Fruit fly (Drosophila melanogaster) whole organism, pupa: ENCODE results near the gene Rab26.

Experiments
- CG10348 ChIP-seq: fragments of 200-800 bp; sonication (Bioruptor generic); IDR thresholded peaks from 2 replicates; pipeline ENCODE4 v1.3.6; 2022; ENCODE audit warnings: missing biosample characterization, missing genetic modification characterization
- CG12605 ChIP-seq: fragments of 200-800 bp; sonication (Bioruptor generic); IDR thresholded peaks from 2 replicates; pipeline ENCODE4 v1.3.6; 2022; ENCODE audit warnings: missing biosample characterization, missing genetic modification characterization
- CG13204 ChIP-seq: fragments of 200-800 bp; sonication (Bioruptor generic); optimal IDR thresholded peaks from 2 replicates; lab custom pipeline; 2018; ENCODE audit warnings: missing biosample characterization, mild to moderate bottlenecking, missing genetic modification characterization, moderate library complexity
- CG14655 ChIP-seq: fragments of 200-800 bp; sonication (Bioruptor generic); optimal IDR thresholded peaks from 3 replicates; lab custom pipeline; 2017; ENCODE audit warnings: mild to moderate bottlenecking, missing biosample characterization, missing genetic modification reagents, missing genetic modification characterization
- CG15710 ChIP-seq: fragments of 200-800 bp; sonication (Bioruptor generic); optimal IDR thresholded peaks from 2 replicates; lab custom pipeline; 2018; ENCODE audit warnings: missing biosample characterization, mild to moderate bottlenecking, missing genetic modification characterization, moderate library complexity
- CG17806 ChIP-seq: fragments of 200-800 bp; sonication (Bioruptor generic); optimal IDR thresholded peaks from 2 replicates; lab custom pipeline; 2018; ENCODE audit warnings: missing biosample characterization, mild to moderate bottlenecking, missing genetic modification characterization, moderate library complexity
- CG32121 ChIP-seq: fragments of 200-800 bp; sonication (Bioruptor generic); IDR thresholded peaks from 2 replicates; pipeline ENCODE4 v1.3.6; 2022; ENCODE audit warnings: missing biosample characterization, missing genetic modification characterization
- CG34367 ChIP-seq: fragments of 200-800 bp; sonication (Bioruptor generic); optimal IDR thresholded peaks from 2 replicates; lab custom pipeline; 2018; ENCODE audit warnings: missing biosample characterization, mild to moderate bottlenecking, missing genetic modification characterization
- CG4496 ChIP-seq: fragments of 200-800 bp; sonication (Bioruptor generic); IDR thresholded peaks from 3 replicates; pipeline ENCODE4 v1.3.6; 2022; ENCODE audit warnings: missing biosample characterization, missing genetic modification characterization
- CG8159 ChIP-seq: fragments of 200-800 bp; sonication (Bioruptor generic); optimal IDR thresholded peaks from 3 replicates; lab custom pipeline; 2018; ENCODE audit warnings: missing biosample characterization, mild to moderate bottlenecking, missing genetic modification characterization, moderate library complexity
- CG8301 ChIP-seq: fragments of 200-800 bp; sonication (Bioruptor generic); optimal IDR thresholded peaks from 2 replicates; lab custom pipeline; 2018; ENCODE audit warnings: missing biosample characterization, mild to moderate bottlenecking, missing genetic modification characterization
- CG9948 ChIP-seq: fragments of 200-800 bp; sonication (Bioruptor generic); optimal IDR thresholded peaks from 2 replicates; lab custom pipeline; 2018; ENCODE audit warnings: missing biosample characterization, mild to moderate bottlenecking, missing genetic modification characterization, moderate library complexity
- D1 ChIP-seq: fragments of 200-800 bp; sonication (Bioruptor generic); optimal IDR thresholded peaks from 2 replicates; lab custom pipeline; 2018; ENCODE audit warnings: missing biosample characterization, mild to moderate bottlenecking, missing genetic modification characterization, moderate library complexity
- EcR ChIP-seq: fragments of 200-800 bp; sonication (Bioruptor generic); optimal IDR thresholded peaks from 3 replicates; lab custom pipeline; 2019; ENCODE audit warnings: missing biosample characterization, missing genetic modification characterization, mild to moderate bottlenecking, moderate library complexity, missing genetic modification reagents
- Ets98B ChIP-seq: fragments of 200-800 bp; sonication (Bioruptor generic); IDR thresholded peaks from 2 replicates; pipeline ENCODE4 v1.3.6; 2022; ENCODE audit warnings: missing biosample characterization, missing genetic modification characterization
- Pif1A ChIP-seq: fragments of 200-800 bp; sonication (Bioruptor generic); optimal IDR thresholded peaks from 3 replicates; lab custom pipeline; 2016; ENCODE audit warnings: missing biosample characterization, missing genetic modification characterization
- Pif1B ChIP-seq: fragments of 200-800 bp; sonication (Bioruptor generic); optimal IDR thresholded peaks from 3 replicates; lab custom pipeline; 2016; ENCODE audit warnings: missing biosample characterization, missing genetic modification characterization
- Snoo ChIP-seq: fragments of 200-800 bp; sonication (Bioruptor generic); optimal IDR thresholded peaks from 3 replicates; lab custom pipeline; 2017; ENCODE audit warnings: missing biosample characterization, mild to moderate bottlenecking, missing genetic modification characterization, inconsistent platforms
- fd96Ca ChIP-seq: fragments of 200-800 bp; sonication (Bioruptor generic); IDR thresholded peaks from 3 replicates; pipeline ENCODE4 v1.3.6; 2022; ENCODE audit warnings: missing biosample characterization, missing genetic modification characterization
- gl ChIP-seq: fragments of 200-800 bp; sonication (Bioruptor generic); optimal IDR thresholded peaks from 2 replicates; lab custom pipeline; 2018; ENCODE audit warnings: missing biosample characterization, mild to moderate bottlenecking, missing genetic modification characterization
- rn ChIP-seq: fragments of 200-800 bp; sonication (Bioruptor generic); IDR thresholded peaks from 2 replicates; pipeline ENCODE4 v1.3.6; 2022; ENCODE audit warnings: missing biosample characterization, missing genetic modification characterization

The Rab26 gene

DNA sequence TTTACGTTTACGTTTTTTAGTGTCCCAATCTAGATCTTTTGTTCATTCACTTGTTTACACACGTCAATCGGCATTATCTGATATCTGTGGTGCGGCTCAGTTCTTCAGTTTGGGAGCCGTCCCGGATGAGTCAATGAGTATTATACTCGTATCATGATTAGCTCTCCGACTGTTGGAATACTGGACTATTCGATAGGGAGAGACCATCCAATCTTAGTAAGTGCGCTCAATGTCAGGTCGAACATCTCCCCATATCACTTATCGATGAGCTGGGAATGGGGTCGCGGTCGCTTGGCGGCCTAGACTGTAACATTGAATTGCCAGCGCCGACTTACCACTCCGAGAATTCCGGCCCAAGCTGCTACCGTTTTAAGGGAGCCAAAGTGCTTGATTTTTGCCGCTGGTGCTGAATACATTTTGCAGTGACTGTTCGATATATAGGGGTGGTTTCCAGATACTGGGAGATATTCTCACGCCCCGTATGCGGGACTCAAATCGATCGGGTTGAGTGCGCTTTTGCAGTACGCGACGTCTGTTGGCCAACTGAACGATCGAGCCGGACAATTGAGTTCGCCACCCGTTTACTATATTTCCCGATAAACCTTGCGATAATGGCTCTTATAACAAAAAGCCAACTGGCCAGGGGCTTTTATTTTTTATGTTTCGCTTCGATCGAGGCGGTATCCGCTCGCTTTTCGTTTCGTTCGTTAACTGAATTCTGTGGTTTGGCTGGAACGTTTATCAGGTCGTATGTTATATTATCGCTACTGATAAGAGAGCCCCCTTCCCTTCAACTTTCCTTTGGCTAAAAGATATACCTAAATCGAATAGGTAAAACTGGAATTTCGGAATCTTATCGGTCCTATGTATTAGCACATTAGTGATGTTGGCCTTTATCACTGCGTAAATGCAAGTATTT lies 33.6 kb upstream of the Rab26 start:
- TF ChIP-seq CG4496 (GFP tag; lab: Robert Waterston, UW) = no peak
- no peak for TF ChIP-seq CG32121 (GFP tag; lab: Robert Waterston, UW)
- TF ChIP-seq CG34367 (tag; lab: Kevin White, UChicago) = no peak
- no peak for TF ChIP-seq CG9948 (tag; lab: Kevin White, UChicago)
- no peak for TF ChIP-seq CG17806 (tag; lab: Kevin White, UChicago)
- TF ChIP-seq rn = no peak
- TF ChIP-seq CG10348 (GFP tag; lab: Robert Waterston, UW) = no peak; the same call in 1 of the 2 replicates
- TF ChIP-seq CG15710 (tag; lab: Kevin White, UChicago) = no peak
- TF ChIP-seq Ets98B (GFP tag; lab: Robert Waterston, UW) = no peak
- no peak for TF ChIP-seq CG13204 (GFP tag; lab: Kevin White, UChicago)

DNA sequence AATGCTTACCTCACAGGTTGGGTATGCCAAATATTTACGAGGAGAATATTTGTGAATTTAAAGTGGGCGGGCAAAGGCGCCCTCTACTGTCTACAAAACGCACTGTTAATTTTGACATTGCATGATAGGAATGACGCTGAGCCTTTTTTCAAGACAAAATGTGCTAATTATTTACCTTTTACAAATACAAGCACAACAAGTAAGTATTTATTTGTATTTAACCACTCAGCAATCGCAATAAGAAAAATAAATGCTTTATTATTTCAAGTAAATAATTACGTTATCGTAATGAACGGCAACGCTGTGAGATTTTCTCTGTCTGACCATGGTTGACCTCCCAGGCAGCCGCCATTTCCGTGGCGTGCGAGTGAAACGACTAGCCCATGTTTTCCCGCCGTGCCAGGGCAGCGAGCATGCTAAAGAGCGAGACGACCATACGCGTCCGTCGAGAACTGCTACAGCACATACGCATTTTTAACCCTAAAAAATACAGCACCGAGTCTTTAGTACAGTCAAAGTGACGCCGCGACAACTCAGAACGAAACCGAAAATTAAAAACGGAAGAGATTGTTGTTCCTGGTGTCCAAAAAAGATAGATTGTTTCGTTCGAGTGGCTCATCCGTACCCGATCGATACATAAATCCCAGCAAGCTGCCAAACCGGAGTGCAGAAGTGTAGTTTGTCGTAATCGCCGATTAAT lies 32.8 kb upstream of the Rab26 start, which contains the start of the genes CG12974 and pzg:
TSS of gene CG12974 (minus strand) at position 324 of the 700 bp plus-strand sequence.
TSS of gene pzg (plus strand) at position 461 of the 700 bp plus-strand sequence.
- TF ChIP-seq Pif1B = no peak
- TF ChIP-seq D1 (tag; lab: Kevin White, UChicago) = no peak
- 0 out of 2 replicates have a peak, but pooled peaks have one; percentile 9 for TF ChIP-seq rn
- peak; percentile 34; the same call in 1 of the 2 replicates for TF ChIP-seq CG32121 (GFP tag; lab: Robert Waterston, UW)
- peak; percentile 61 for TF ChIP-seq Snoo
- no peak for TF ChIP-seq CG10348 (GFP tag; lab: Robert Waterston, UW)
- TF ChIP-seq gl (tag; lab: Kevin White, UChicago) = peak; percentile 40
- peak; percentile 57 for TF ChIP-seq CG8159 (tag; lab: Kevin White, UChicago)
- TF ChIP-seq CG17806 (tag; lab: Kevin White, UChicago) = no peak
- peak; percentile 56 for TF ChIP-seq CG15710 (tag; lab: Kevin White, UChicago)
- TF ChIP-seq EcR (GFP tag; lab: Kevin White, UChicago) = peak; percentile 61
- TF ChIP-seq CG34367 (tag; lab: Kevin White, UChicago) = peak; percentile 55
- peak; percentile 29; the same call in 1 of the 2 replicates for TF ChIP-seq Ets98B (GFP tag; lab: Robert Waterston, UW)
- no peak for TF ChIP-seq CG14655
- TF ChIP-seq CG13204 (GFP tag; lab: Kevin White, UChicago) = no peak
- TF ChIP-seq CG12605 (GFP tag; lab: Robert Waterston, UW) = no peak
- TF ChIP-seq CG9948 (tag; lab: Kevin White, UChicago) = peak; percentile 38
- TF ChIP-seq Pif1A (GFP tag; lab: Kevin White, UChicago) = no peak
- TF ChIP-seq CG8301 = no peak
- TF ChIP-seq CG4496 (GFP tag; lab: Robert Waterston, UW) = peak; percentile 81; the same call in 2 of the 3 replicates
- peak; percentile 78; the same call in 2 of the 3 replicates for TF ChIP-seq fd96Ca
- TF ChIP-seq, all 21 proteins: peak for 12

DNA sequence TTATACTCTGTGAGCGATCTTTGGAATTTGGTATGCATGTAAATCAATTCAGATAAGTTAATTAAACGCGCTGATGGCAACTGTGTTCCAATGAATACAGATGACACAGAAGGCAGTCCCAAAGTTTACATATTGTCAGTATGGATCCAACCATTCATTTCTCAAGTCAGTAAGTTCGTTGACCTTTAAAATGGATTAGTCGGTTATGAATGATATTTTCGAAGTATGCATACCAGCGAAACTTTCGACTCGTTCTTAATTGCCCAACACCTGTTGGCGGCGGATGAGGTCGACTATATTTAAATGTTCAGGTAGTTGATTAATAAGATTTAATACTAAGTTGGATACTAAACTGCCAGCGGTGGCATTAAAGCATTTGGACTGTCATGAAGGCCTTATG lies 28.2 kb upstream of the Rab26 start:
- TF ChIP-seq EcR (GFP tag; lab: Kevin White, UChicago) (peak; percentile 77), CG32121 (GFP tag; lab: Robert Waterston, UW) (no peak)

DNA sequence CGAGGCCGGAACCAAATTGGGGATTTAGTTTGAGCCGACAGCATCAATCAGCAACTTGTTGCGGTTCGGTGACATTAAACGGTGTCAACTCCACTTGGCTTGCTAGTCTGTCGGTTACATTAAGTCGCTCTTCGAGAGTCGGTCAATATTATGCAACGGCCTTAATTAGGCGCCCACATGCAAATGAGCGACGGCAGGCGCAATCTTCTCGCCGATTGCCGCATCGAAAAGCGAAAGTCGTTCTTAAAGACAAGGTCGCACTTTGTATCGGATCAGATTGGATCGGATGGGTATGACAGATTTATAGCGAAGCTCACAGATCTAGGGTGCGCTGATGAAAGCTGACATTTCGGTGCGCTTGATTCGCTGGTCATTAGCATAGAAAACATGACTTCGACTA lies 27.5 kb upstream of the Rab26 start:
- no peak for TF ChIP-seq CG17806 (tag; lab: Kevin White, UChicago)

DNA sequence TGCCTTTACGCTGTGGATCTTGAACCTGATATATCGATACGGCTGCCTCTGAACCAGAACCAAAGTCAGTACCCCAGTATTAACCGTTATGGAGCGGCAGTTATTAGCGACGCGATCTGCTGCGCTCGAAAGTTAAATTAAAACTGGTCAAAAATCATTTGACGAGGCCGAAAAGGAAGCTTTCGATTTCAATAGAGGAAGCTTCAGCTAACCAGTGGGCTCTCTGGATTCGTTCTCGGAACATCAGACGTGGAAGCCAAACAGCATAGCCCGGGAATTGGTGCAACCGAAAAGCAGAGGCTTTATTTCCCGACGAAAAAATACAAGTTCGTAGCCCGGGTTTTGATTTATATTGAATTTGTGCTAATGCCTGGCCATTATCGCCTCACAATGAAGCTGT lies 25.9 kb upstream of the Rab26 start, which contains the start of gene Cpr78Ca:
TSS of gene Cpr78Ca (minus strand) at position 101 of the 400 bp plus-strand sequence.
- no peak for TF ChIP-seq CG10348 (GFP tag; lab: Robert Waterston, UW)
- no peak for TF ChIP-seq Ets98B (GFP tag; lab: Robert Waterston, UW)
- TF ChIP-seq CG8159 (tag; lab: Kevin White, UChicago) = no peak
- TF ChIP-seq CG9948 (tag; lab: Kevin White, UChicago) = no peak
- no peak for TF ChIP-seq Pif1A (GFP tag; lab: Kevin White, UChicago)
- no peak for TF ChIP-seq gl (tag; lab: Kevin White, UChicago)
- no peak for TF ChIP-seq CG34367 (tag; lab: Kevin White, UChicago)
- TF ChIP-seq CG13204 (GFP tag; lab: Kevin White, UChicago) = no peak
- no peak for TF ChIP-seq CG4496 (GFP tag; lab: Robert Waterston, UW)
- TF ChIP-seq fd96Ca = no peak

DNA sequence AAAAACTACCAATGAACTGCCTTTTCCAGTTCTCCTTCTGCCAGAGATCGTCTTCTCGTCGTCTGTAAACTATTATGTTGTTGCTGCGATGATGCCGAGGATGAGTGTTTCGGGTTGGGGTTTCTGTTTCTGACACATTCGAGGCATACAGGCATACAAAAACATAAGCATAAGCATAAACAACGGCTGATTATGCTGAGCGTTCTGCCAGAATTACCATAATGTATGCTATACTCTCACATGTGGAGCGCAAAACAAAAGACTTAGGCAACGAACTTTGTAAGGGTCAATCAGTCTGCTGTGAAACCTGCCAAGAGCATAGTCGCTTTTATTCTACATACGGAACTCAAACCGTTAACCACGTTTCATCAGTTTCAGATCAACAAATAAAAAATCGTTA lies 24.4 kb upstream of the Rab26 start, which contains the start of gene Cpr78Cb:
TSS of gene Cpr78Cb (plus strand) at position 291 of the 400 bp plus-strand sequence.
- TF ChIP-seq CG15710 (tag; lab: Kevin White, UChicago) = no peak
- TF ChIP-seq CG12605 (GFP tag; lab: Robert Waterston, UW) = no peak
- no peak for TF ChIP-seq CG8301
- no peak for TF ChIP-seq Pif1B
- no peak for TF ChIP-seq Ets98B (GFP tag; lab: Robert Waterston, UW)
- TF ChIP-seq Snoo = no peak
